Fruit fly (Drosophila melanogaster): ENCODE measurements around the gene Sfp24Bb.

The Sfp24Bb gene

dm6 chr2L:3685139-3685851 is 15.7 kb upstream of the Sfp24Bb start (continued):
- TF ChIP-seq CG34224 (GFP tag; IDR thresholded peaks at IDR 0.05; ENCODE audit: partially characterized antibody) (no peak), row (GFP tag; IDR thresholded peaks at IDR 0.05) (peak; percentile 37; the same call in 1 of the 3 replicates), CG1024 (GFP tag; IDR thresholded peaks at IDR 0.05) (peak; percentile 6; the same call in 1 of the 2 replicates), Scr (GFP tag; IDR thresholded peaks at IDR 0.05; ENCODE audit: partially characterized antibody) (no peak), gt (GFP tag; IDR thresholded peaks at IDR 0.05) (no peak), CG1832 (GFP tag; optimal IDR thresholded peaks at IDR 0.05) (peak; percentile 59), CG2202 (tag; optimal IDR thresholded peaks at IDR 0.05) (peak; percentile 3), zen (tag; optimal IDR thresholded peaks at IDR 0.05) (peak; percentile 40), CG15479 (GFP tag; optimal IDR thresholded peaks at IDR 0.05) (no peak), Ets65A (GFP tag) (peak; percentile 27), CG7786 (GFP tag; optimal IDR thresholded peaks at IDR 0.05) (no peak), CG13123 (GFP tag; optimal IDR thresholded peaks at IDR 0.05) (no peak), seq (GFP tag; IDR thresholded peaks at IDR 0.05) (peak; percentile 84), pnt (GFP tag; optimal IDR thresholded peaks at IDR 0.05) (peak; percentile 27), vvl (GFP tag; IDR thresholded peaks at IDR 0.05) (peak; percentile 26; the same call in 1 of the 2 replicates), fd102C (GFP tag; optimal IDR thresholded peaks at IDR 0.05) (no peak), bsh (GFP tag; optimal IDR thresholded peaks at IDR 0.05) (peak in 1 of 2 experiments; percentile 49), Dp (GFP tag; optimal IDR thresholded peaks at IDR 0.05) (no peak), dmrt99B (tag; optimal IDR thresholded peaks at IDR 0.05) (peak; percentile 5), CG10959 (GFP tag; IDR thresholded peaks at IDR 0.05) (0 out of 2 replicates have a peak, but pooled peaks have one; percentile 8), Xrp1 (GFP tag; IDR thresholded peaks at IDR 0.05) (peak; percentile 55; the same call in 1 of the 2 replicates), CG10321 (GFP tag; IDR thresholded peaks at IDR 0.05) (0 out of 2 replicates have a peak, but pooled peaks have one; percentile 18), CG10147 (GFP tag; optimal IDR thresholded peaks at IDR 0.05) (no peak), kay (GFP tag; optimal IDR thresholded peaks at IDR 0.05) (no peak), CoRest (tag; optimal IDR thresholded peaks at IDR 0.05) (no peak), CG13287 (GFP tag; IDR thresholded peaks at IDR 0.05; ENCODE audit: partially characterized antibody) (no peak), tap (tag; optimal IDR thresholded peaks at IDR 0.05) (peak; percentile 15), Mes4 (GFP tag; optimal IDR thresholded peaks at IDR 0.05) (no peak), Camta (GFP tag; optimal IDR thresholded peaks at IDR 0.05) (no peak), CG16813 (GFP tag; IDR thresholded peaks at IDR 0.05; ENCODE audit: partially characterized antibody) (no peak), CG31441 (GFP tag; IDR thresholded peaks at IDR 0.05) (0 out of 2 replicates have a peak, but pooled peaks have one; percentile 25), dan (GFP tag; IDR thresholded peaks at IDR 0.05) (0 out of 2 replicates have a peak, but pooled peaks have one; percentile 19), az2 (GFP tag; optimal IDR thresholded peaks at IDR 0.05) (peak; percentile 20), CG6689 (GFP tag; IDR thresholded peaks at IDR 0.05) (0 out of 2 replicates have a peak, but pooled peaks have one; percentile 16), unpg (GFP tag; optimal IDR thresholded peaks at IDR 0.05) (peak; percentile 21), Mrtf (GFP tag; IDR thresholded peaks at IDR 0.05) (no peak), gem (tag; optimal IDR thresholded peaks at IDR 0.05) (peak; percentile 51), Nf-YB (GFP tag; optimal IDR thresholded peaks at IDR 0.05) (peak; percentile 86), CG7839 (tag; optimal IDR thresholded peaks at IDR 0.05) (peak; percentile 25), Nf-YC (tag; optimal IDR thresholded peaks at IDR 0.05) (peak; percentile 90), CG30431 (GFP tag; optimal IDR thresholded peaks at IDR 0.05) (peak; percentile 4), CG10267 (tag; optimal IDR thresholded peaks at IDR 0.05) (peak; percentile 16), ci (GFP tag; IDR thresholded peaks at IDR 0.05) (0 out of 3 replicates have a peak, but pooled peaks have one; percentile 36), stwl (tag; optimal IDR thresholded peaks at IDR 0.05) (no peak), prd (optimal IDR thresholded peaks at IDR 0.05) (no peak), prd (GFP tag; IDR thresholded peaks at IDR 0.05) (peak; percentile 62; the same call in 2 of the 3 replicates), cas (GFP tag; IDR thresholded peaks at IDR 0.05) (no peak), ttk (GFP tag; IDR thresholded peaks at IDR 0.05) (peak; percentile 22; the same call in 1 of the 2 replicates)

Measured in whole organism, embryonic.